Fruit fly (Drosophila melanogaster): ENCODE results near the gene CtsK1.

Gene CtsK1

dm6 chr3L:13949440-13950066 is 44.5 kb upstream of the CtsK1 start (continued):
- TF ChIP-seq insv (GFP tag; optimal IDR thresholded peaks at IDR 0.05) (no peak), Myb (GFP tag; optimal IDR thresholded peaks at IDR 0.05) (no peak), sqz (GFP tag; optimal IDR thresholded peaks at IDR 0.05) (no peak), Atf-2 (GFP tag; optimal IDR thresholded peaks at IDR 0.05) (no peak), ftz-f1 (GFP tag; optimal IDR thresholded peaks at IDR 0.05) (no peak), Nf-YC (tag; optimal IDR thresholded peaks at IDR 0.05) (no peak), az2 (GFP tag; optimal IDR thresholded peaks at IDR 0.05) (no peak), CG31365 (tag; optimal IDR thresholded peaks at IDR 0.05) (no peak), pros (GFP tag; optimal IDR thresholded peaks at IDR 0.05) (no peak), B-H1 (GFP tag; IDR thresholded peaks at IDR 0.05) (no peak), CG4820 (GFP tag; optimal IDR thresholded peaks at IDR 0.05) (no peak), otp (GFP tag; IDR thresholded peaks at IDR 0.05) (no peak), CG8478 (optimal IDR thresholded peaks at IDR 0.05) (no peak), CG11085 (GFP tag; IDR thresholded peaks at IDR 0.05) (no peak), CG12236 (GFP tag; optimal IDR thresholded peaks at IDR 0.05) (no peak), MESR4 (GFP tag; optimal IDR thresholded peaks at IDR 0.05) (no peak), mirr (GFP tag; optimal IDR thresholded peaks at IDR 0.05) (no peak), fd102C (GFP tag; optimal IDR thresholded peaks at IDR 0.05) (no peak), ara (GFP tag; IDR thresholded peaks at IDR 0.05) (peak; percentile 30; the same call in 1 of the 2 replicates), Nf-YB (GFP tag; optimal IDR thresholded peaks at IDR 0.05) (no peak), Ets65A (GFP tag) (peak; percentile 79), org-1 (GFP tag; optimal IDR thresholded peaks at IDR 0.05) (no peak), Fer2 (tag; optimal IDR thresholded peaks at IDR 0.05) (no peak), CG3281 (GFP tag; optimal IDR thresholded peaks at IDR 0.05) (no peak), CHES-1-like (GFP tag; optimal IDR thresholded peaks at IDR 0.05) (peak; percentile 16), mam (GFP tag; optimal IDR thresholded peaks at IDR 0.05) (no peak), CG6765 (GFP tag; optimal IDR thresholded peaks at IDR 0.05) (no peak), CG10366 (GFP tag; IDR thresholded peaks at IDR 0.05) (no peak; the same call in none of the 2 replicates), yki (optimal IDR thresholded peaks at IDR 0.05) (no peak), zen (tag; optimal IDR thresholded peaks at IDR 0.05) (no peak), crc (GFP tag; optimal IDR thresholded peaks at IDR 0.05) (no peak), Ada2b (GFP tag; IDR thresholded peaks at IDR 0.05) (no peak), ind (GFP tag; optimal IDR thresholded peaks at IDR 0.05) (no peak), dpn (GFP tag; optimal IDR thresholded peaks at IDR 0.05) (peak in 1 of 2 experiments; percentile 1), dm (GFP tag; optimal IDR thresholded peaks at IDR 0.05) (no peak), BEAF-32 (GFP tag; optimal IDR thresholded peaks at IDR 0.05) (no peak), pfk (GFP tag; optimal IDR thresholded peaks at IDR 0.05) (no peak), CG16863 (GFP tag; optimal IDR thresholded peaks at IDR 0.05) (no peak), CG2202 (tag; optimal IDR thresholded peaks at IDR 0.05) (no peak), fu2 (GFP tag; optimal IDR thresholded peaks at IDR 0.05) (no peak), CG3163 (GFP tag; optimal IDR thresholded peaks at IDR 0.05) (no peak), CG16813 (GFP tag; IDR thresholded peaks at IDR 0.05; ENCODE audit: partially characterized antibody) (no peak), z (GFP tag; IDR thresholded peaks at IDR 0.05) (0 out of 3 replicates have a peak, but pooled peaks have one; percentile 39), Hr78 (GFP tag; optimal IDR thresholded peaks at IDR 0.05) (no peak), Opbp (GFP tag; IDR thresholded peaks at IDR 0.05; ENCODE audit: partially characterized antibody) (no peak), hkb (optimal IDR thresholded peaks at IDR 0.05) (no peak), hkb (GFP tag; IDR thresholded peaks at IDR 0.05) (peak; percentile 24; the same call in 1 of the 2 replicates), CG7271 (tag; optimal IDR thresholded peaks at IDR 0.05) (no peak), CG7839 (tag; optimal IDR thresholded peaks at IDR 0.05) (peak; percentile 3), Mad (GFP tag; optimal IDR thresholded peaks at IDR 0.05) (no peak), CG7372 (GFP tag; IDR thresholded peaks at IDR 0.05) (no peak), CG12744 (GFP tag; optimal IDR thresholded peaks at IDR 0.05) (no peak)

Data from whole organism, embryonic.